Worm (Caenorhabditis elegans): ENCODE results near the gene clec-223.

The clec-223 gene

ce11 chrV:11290888-11291287, 17.9 kb downstream of the clec-223 start, which contains the start of gene C03E10.1:
Gene C03E10.1, plus strand, starts transcription at chrV:11291188.
- no peak for TF ChIP-seq unc-39 (tag; optimal IDR thresholded peaks at IDR 0.05)
- no peak for TF ChIP-seq sem-2 (GFP tag; optimal IDR thresholded peaks at IDR 0.05)
- TF ChIP-seq ceh-39 (tag; optimal IDR thresholded peaks at IDR 0.05) = no peak
- TF ChIP-seq mls-2 (tag; optimal IDR thresholded peaks at IDR 0.05) = no peak
- no peak for TF ChIP-seq mep-1 (tag; optimal IDR thresholded peaks at IDR 0.05)
- no peak for TF ChIP-seq snpc-4 (tag; optimal IDR thresholded peaks at IDR 0.05)
- TF ChIP-seq nhr-2 (tag; optimal IDR thresholded peaks at IDR 0.05) = no peak
- TF ChIP-seq elt-3 (tag; optimal IDR thresholded peaks at IDR 0.05) = no peak
- TF ChIP-seq sptf-1 (tag; optimal IDR thresholded peaks at IDR 0.05) = no peak
- TF ChIP-seq ztf-11 (tag; optimal IDR thresholded peaks at IDR 0.05) = no peak
- TF ChIP-seq nhr-12 (tag; optimal IDR thresholded peaks at IDR 0.05) = no peak
- no peak for TF ChIP-seq bed-3 (GFP tag; optimal IDR thresholded peaks at IDR 0.05)
- no peak for TF ChIP-seq pha-4 (tag; optimal IDR thresholded peaks at IDR 0.05)

ce11 chrV:11292682-11293081, 19.7 kb downstream of the clec-223 start:
- TF ChIP-seq tbx-8 (GFP tag; optimal IDR thresholded peaks at IDR 0.05) (no peak), hlh-1 (tag; optimal IDR thresholded peaks at IDR 0.05) (no peak), lin-32 (GFP tag; optimal IDR thresholded peaks at IDR 0.05) (no peak)

ce11 chrV:11294393-11294792, 21.4 kb downstream of the clec-223 start, which contains the start of gene T03F7.6:
Gene T03F7.6, plus strand, starts transcription at chrV:11294693.
- no peak for TF ChIP-seq snpc-4 (tag; optimal IDR thresholded peaks at IDR 0.05)
- TF ChIP-seq bed-3 (GFP tag; optimal IDR thresholded peaks at IDR 0.05) = no peak
- TF ChIP-seq hlh-1 (tag; optimal IDR thresholded peaks at IDR 0.05) = no peak
- TF ChIP-seq ces-1 (GFP tag; optimal IDR thresholded peaks at IDR 0.05) = no peak
- no peak for TF ChIP-seq nhr-76 (tag; optimal IDR thresholded peaks at IDR 0.05)
- no peak for TF ChIP-seq sem-2 (GFP tag; optimal IDR thresholded peaks at IDR 0.05)
- TF ChIP-seq sptf-1 (tag; optimal IDR thresholded peaks at IDR 0.05) = no peak
- TF ChIP-seq M03D4.4 (tag; optimal IDR thresholded peaks at IDR 0.05) = no peak
- TF ChIP-seq unc-39 (tag; optimal IDR thresholded peaks at IDR 0.05) = no peak
- no peak for TF ChIP-seq nhr-28 (tag; optimal IDR thresholded peaks at IDR 0.05)
- no peak for TF ChIP-seq lin-13 (tag; optimal IDR thresholded peaks at IDR 0.05)
- no peak for TF ChIP-seq elt-1 (tag; optimal IDR thresholded peaks at IDR 0.05; ENCODE audit: borderline replicate concordance, insufficient read depth)
- no peak for TF ChIP-seq unc-120 (tag; optimal IDR thresholded peaks at IDR 0.05; ENCODE audit: poor library complexity, severe bottlenecking)
- TF ChIP-seq ceh-39 (tag; optimal IDR thresholded peaks at IDR 0.05) = no peak
- TF ChIP-seq flh-1 (GFP tag; optimal IDR thresholded peaks at IDR 0.05) = no peak
- no peak for TF ChIP-seq ztf-11 (tag; optimal IDR thresholded peaks at IDR 0.05)
- TF ChIP-seq nhr-12 (tag; optimal IDR thresholded peaks at IDR 0.05) = no peak

ce11 chrV:11298632-11299031, 25.7 kb downstream of the clec-223 start, which contains the start of gene T03F7.5:
Gene T03F7.5, minus strand, starts transcription at chrV:11298732.
- TF ChIP-seq lsy-2 (tag; optimal IDR thresholded peaks at IDR 0.05) (no peak), M03D4.4 (tag; optimal IDR thresholded peaks at IDR 0.05) (no peak), nhr-2 (tag; optimal IDR thresholded peaks at IDR 0.05) (no peak), nhr-28 (tag; optimal IDR thresholded peaks at IDR 0.05) (no peak), hlh-1 (tag; optimal IDR thresholded peaks at IDR 0.05) (no peak), ceh-43 (GFP tag; optimal IDR thresholded peaks at IDR 0.05) (no peak), sptf-1 (tag; optimal IDR thresholded peaks at IDR 0.05) (no peak), nhr-76 (tag; optimal IDR thresholded peaks at IDR 0.05) (no peak), lin-32 (GFP tag; optimal IDR thresholded peaks at IDR 0.05) (no peak), ceh-83 (GFP tag; optimal IDR thresholded peaks at IDR 0.05) (no peak), sem-2 (GFP tag; optimal IDR thresholded peaks at IDR 0.05) (no peak), flh-1 (GFP tag; optimal IDR thresholded peaks at IDR 0.05) (no peak), elt-1 (tag; optimal IDR thresholded peaks at IDR 0.05; ENCODE audit: borderline replicate concordance, insufficient read depth) (no peak), zip-8 (tag; optimal IDR thresholded peaks at IDR 0.05) (no peak), lin-13 (tag; optimal IDR thresholded peaks at IDR 0.05) (no peak), pha-4 (tag; optimal IDR thresholded peaks at IDR 0.05) (no peak), mep-1 (tag; optimal IDR thresholded peaks at IDR 0.05) (no peak)

- TF ChIP-seq lin-13 (tag; optimal IDR thresholded peaks at IDR 0.05) (no peak), nhr-76 (tag; optimal IDR thresholded peaks at IDR 0.05) (no peak), snpc-4 (tag; optimal IDR thresholded peaks at IDR 0.05) (no peak), ceh-39 (tag; optimal IDR thresholded peaks at IDR 0.05) (no peak), nhr-28 (tag; optimal IDR thresholded peaks at IDR 0.05) (no peak), blmp-1 (tag; optimal IDR thresholded peaks at IDR 0.05) (no peak), M03D4.4 (tag; optimal IDR thresholded peaks at IDR 0.05) (no peak), mls-2 (tag; optimal IDR thresholded peaks at IDR 0.05) (no peak), sptf-1 (tag; optimal IDR thresholded peaks at IDR 0.05) (no peak), nhr-237 (tag; optimal IDR thresholded peaks at IDR 0.05) (no peak), ceh-43 (GFP tag; optimal IDR thresholded peaks at IDR 0.05) (no peak), ces-1 (GFP tag; optimal IDR thresholded peaks at IDR 0.05) (no peak), mab-5 (tag; optimal IDR thresholded peaks at IDR 0.05) (no peak)
Observed at ce11 chrV:11299406-11299805, 26.5 kb downstream of the clec-223 start.
